Fruit fly (Drosophila melanogaster): Measurements from ENCODE around the gene Tim23.

DNA sequence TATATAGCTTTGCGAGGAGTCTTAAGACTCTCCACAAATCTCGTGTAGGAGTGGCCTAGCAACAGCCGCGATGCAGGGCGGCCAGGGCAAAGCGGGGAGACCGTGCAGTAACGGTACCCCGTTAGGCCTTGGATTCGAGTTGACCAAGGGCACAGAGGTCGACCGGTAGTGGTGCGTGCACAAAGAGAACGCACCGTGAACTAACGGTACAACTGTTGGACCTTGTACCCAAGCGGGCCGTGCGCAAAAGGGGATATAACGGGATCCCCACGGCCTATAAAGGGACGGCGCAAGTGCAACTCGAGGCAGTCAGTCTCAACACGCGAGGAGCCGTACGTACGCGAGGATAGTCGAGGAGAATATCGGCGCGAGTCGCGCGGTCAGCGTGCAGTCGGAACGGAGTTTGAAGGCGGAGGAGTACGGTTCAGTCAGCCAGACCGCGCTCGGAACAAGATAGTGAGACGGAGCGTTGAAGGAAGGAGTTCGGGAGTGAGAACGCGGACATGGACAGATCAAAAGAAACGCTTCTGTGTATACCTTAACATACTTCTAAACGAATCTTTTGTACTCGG lies 18.9 kb upstream of the Tim23 start:
- no peak for TF ChIP-seq Hnf4 (GFP tag; optimal IDR thresholded peaks at IDR 0.05)
- no peak for TF ChIP-seq Myc (optimal IDR thresholded peaks at IDR 0.05)
- no peak for TF ChIP-seq dmrt93B (GFP tag; optimal IDR thresholded peaks at IDR 0.05)
- no peak for TF ChIP-seq brk (GFP tag; optimal IDR thresholded peaks at IDR 0.05)
- no peak for TF ChIP-seq HLH106 (tag; optimal IDR thresholded peaks at IDR 0.05)
- no peak for TF ChIP-seq ey (GFP tag; optimal IDR thresholded peaks at IDR 0.05)
- TF ChIP-seq jim (GFP tag; optimal IDR thresholded peaks at IDR 0.05), result no peak
- TF ChIP-seq psq (GFP tag; optimal IDR thresholded peaks at IDR 0.05), result no peak
- no peak for TF ChIP-seq Rel (GFP tag; optimal IDR thresholded peaks at IDR 0.05)
- TF ChIP-seq Rel (tag; optimal IDR thresholded peaks at IDR 0.05), result no peak
- no peak for TF ChIP-seq br (GFP tag; optimal IDR thresholded peaks at IDR 0.05)
- TF ChIP-seq Abd-B (GFP tag; optimal IDR thresholded peaks at IDR 0.05), result no peak
- TF ChIP-seq OdsH (GFP tag; optimal IDR thresholded peaks at IDR 0.05), result no peak

All from whole organism, wandering third instar larva.